Fruit fly (Drosophila melanogaster): ENCODE measurements around the gene CG5439.

CG5439 gene

DNA sequence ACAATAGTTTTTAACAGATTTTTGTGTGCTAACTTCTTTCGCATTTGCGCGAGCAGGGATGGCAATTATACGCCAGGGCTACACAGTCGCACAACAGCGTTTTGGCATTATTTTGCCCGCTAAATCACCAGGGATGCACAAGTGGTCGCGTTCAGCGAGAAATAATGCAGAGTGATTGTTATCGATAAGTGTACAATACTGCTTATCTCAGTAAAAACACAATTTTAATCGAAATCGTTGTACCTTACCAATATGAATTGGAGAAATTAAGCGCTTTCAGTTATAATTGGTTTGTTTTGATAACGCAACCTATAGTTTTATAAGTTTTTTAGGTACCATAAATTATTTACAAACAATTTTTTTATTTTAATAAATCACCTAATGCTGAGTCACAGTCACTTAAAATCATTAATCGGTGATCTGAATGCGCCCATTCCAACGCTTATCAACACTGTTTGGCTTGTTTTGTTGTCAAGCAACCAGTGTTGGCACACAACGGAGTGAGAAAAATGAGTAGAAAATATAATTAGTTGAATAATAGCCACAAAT lies at the start of gene CG5439, which contains the start of gene Sfmbt (continued):
- TF ChIP-seq CG1621 (tag; optimal IDR thresholded peaks at IDR 0.05) (no peak), Sox14 (GFP tag; optimal IDR thresholded peaks at IDR 0.05) (peak; percentile 83), CG6808 (GFP tag; optimal IDR thresholded peaks at IDR 0.05) (no peak), CG8319 (GFP tag; optimal IDR thresholded peaks at IDR 0.05) (no peak), Gug (GFP tag; IDR thresholded peaks at IDR 0.05) (peak; percentile 70; the same call in 1 of the 2 replicates), Blimp-1 (GFP tag; optimal IDR thresholded peaks at IDR 0.05) (no peak), CG3919 (GFP tag; optimal IDR thresholded peaks at IDR 0.05) (no peak), Hr38 (GFP tag; optimal IDR thresholded peaks at IDR 0.05) (no peak)

DNA sequence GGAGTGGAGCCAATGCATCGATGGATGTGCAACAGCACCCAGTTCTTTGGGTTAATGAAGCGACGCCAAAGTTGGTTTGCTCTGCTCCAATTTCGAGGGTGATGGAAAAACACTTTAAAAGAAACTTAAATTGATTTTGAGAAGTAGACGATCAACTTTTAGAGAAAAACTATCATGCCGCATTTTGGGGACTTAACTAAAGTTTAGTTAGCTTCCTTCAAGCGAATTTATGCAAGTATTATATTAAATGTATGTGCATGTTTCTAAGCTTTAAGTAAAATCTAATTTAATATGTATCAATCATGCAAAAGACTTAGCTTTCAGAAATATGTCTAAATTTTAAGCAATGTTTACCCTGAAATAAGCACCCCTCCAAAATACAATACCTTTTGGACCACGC lies 46.7 kb upstream of the CG5439 start, which contains the start of gene CG5122:
Gene CG5122 (plus strand): TSS at position 301 of the 400 bp plus-strand sequence.
- no peak for TF ChIP-seq CG9139 (GFP tag; optimal IDR thresholded peaks at IDR 0.05)
- TF ChIP-seq dsx (GFP tag; optimal IDR thresholded peaks at IDR 0.05; ENCODE audit: poor library complexity, severe bottlenecking), result no peak
- no peak for TF ChIP-seq Met (GFP tag; optimal IDR thresholded peaks at IDR 0.05)
- no peak for TF ChIP-seq net (GFP tag; optimal IDR thresholded peaks at IDR 0.05)
- no peak for TF ChIP-seq OdsH (GFP tag; optimal IDR thresholded peaks at IDR 0.05)
- TF ChIP-seq spab (GFP tag; optimal IDR thresholded peaks at IDR 0.05), result no peak
- TF ChIP-seq CG6854 (GFP tag; optimal IDR thresholded peaks at IDR 0.05), result no peak
- TF ChIP-seq Blimp-1 (GFP tag; optimal IDR thresholded peaks at IDR 0.05), result no peak
- no peak for TF ChIP-seq Hr39 (GFP tag; optimal IDR thresholded peaks at IDR 0.05)
- TF ChIP-seq CG6792 (GFP tag; optimal IDR thresholded peaks at IDR 0.05), result no peak

DNA sequence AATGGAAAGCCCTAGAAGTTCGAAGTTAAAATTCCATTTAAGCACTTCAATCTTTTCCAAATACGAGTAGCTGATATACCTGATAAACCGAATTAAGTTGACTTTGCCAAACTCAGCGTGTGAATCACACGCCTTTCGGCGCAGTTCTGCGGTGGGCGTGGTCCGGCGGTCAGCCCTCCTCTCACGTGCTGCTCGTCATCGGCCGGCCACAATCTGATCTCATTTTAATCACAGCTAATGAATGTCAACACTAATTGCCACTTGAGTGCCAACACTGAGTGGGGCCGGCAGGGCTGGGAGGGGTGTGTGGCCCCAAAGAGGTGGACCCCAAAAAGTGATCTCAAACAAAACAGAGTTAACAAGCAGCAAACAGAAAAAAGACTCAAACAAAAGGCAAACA lies 41.0 kb upstream of the CG5439 start:
- TF ChIP-seq Gug (GFP tag; IDR thresholded peaks at IDR 0.05), result no peak
- no peak for TF ChIP-seq salr (GFP tag; optimal IDR thresholded peaks at IDR 0.05)
- TF ChIP-seq CG15336 (GFP tag; IDR thresholded peaks at IDR 0.05), result no peak
- no peak for TF ChIP-seq Met (GFP tag; optimal IDR thresholded peaks at IDR 0.05)
- TF ChIP-seq cyc (GFP tag; optimal IDR thresholded peaks at IDR 0.05), result no peak
- no peak for TF ChIP-seq Sox15 (GFP tag; optimal IDR thresholded peaks at IDR 0.05)
- no peak for TF ChIP-seq CG11902 (GFP tag; optimal IDR thresholded peaks at IDR 0.05)
- no peak for TF ChIP-seq Sox14 (GFP tag; optimal IDR thresholded peaks at IDR 0.05)
- TF ChIP-seq CG10669 (GFP tag; optimal IDR thresholded peaks at IDR 0.05), result no peak
- TF ChIP-seq CG1621 (tag; optimal IDR thresholded peaks at IDR 0.05), result no peak
- TF ChIP-seq OdsH (GFP tag; optimal IDR thresholded peaks at IDR 0.05), result no peak
- no peak for TF ChIP-seq CG3919 (GFP tag; optimal IDR thresholded peaks at IDR 0.05)
- TF ChIP-seq dac (GFP tag; optimal IDR thresholded peaks at IDR 0.05), result no peak

DNA sequence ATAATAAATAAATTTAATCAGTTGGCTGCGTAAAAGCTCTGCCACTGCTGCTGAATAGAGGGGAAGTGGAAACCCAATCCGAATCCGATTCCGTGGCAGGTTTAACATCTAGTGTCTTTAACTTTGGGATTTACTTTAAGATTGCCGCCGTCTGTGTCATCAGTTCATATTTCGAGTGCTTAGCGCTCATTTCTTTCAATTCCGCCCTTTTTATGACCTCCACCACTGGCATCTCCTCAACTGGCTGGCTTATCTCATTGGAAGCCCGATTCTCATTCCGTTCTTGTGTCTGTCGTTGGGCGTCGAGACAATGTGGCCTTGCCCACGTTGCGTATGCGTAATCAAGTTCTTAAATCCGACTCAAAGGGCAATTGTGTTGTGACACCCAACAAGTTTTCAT lies 36.1 kb upstream of the CG5439 start:
- no peak for TF ChIP-seq CG6792 (GFP tag; optimal IDR thresholded peaks at IDR 0.05)
- no peak for TF ChIP-seq Sox102F (GFP tag; optimal IDR thresholded peaks at IDR 0.05)

DNA sequence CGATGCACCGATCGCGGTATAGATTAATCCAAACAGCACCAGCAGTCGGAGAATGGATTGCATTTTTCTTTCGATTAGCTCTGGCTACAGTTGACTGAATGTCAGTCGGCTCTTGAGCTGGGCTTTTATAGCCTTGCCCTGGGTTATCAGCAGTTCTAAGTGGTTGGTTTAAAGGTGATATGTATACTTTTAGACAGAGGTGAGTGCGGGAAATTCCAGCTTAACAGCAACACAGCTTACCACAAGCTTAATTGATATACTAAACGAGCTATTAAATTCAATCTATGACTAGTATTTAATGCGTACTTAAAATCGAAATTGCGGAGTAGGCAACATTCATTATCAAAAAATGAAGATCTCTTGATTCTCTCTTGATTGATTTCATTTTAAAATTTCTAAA lies 34.1 kb upstream of the CG5439 start, which contains the start of gene CG9928:
Gene CG9928 (minus strand): TSS at position 101 of the 400 bp plus-strand sequence.
- TF ChIP-seq CG32006 (GFP tag; optimal IDR thresholded peaks at IDR 0.05) (no peak), svp (GFP tag) (peak; percentile 81)

DNA sequence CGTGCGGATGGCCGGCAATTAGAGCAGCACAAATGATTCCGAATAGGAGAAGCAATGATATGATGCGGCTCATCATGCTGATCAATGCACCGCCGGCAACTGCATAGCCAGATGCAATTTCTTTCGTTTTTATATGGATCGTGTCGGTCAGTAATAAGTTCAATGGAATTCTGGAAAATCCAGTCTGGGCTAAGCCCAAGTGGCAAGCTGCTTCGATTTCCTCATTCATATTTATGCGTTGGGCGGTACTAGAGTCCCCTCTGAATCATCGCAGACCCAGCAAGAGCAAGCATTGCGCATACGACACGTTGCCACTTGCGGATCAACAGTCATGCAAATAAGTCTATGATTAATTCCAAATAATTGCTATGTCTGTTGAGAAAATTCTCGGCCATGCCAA lies 33.4 kb upstream of the CG5439 start, which contains the start of gene CG16978:
Gene CG16978 (minus strand): TSS at position 101 of the 400 bp plus-strand sequence.
- no peak for TF ChIP-seq CG11762 (GFP tag; optimal IDR thresholded peaks at IDR 0.05; ENCODE audit: insufficient read depth)
- no peak for TF ChIP-seq Sox15 (GFP tag; optimal IDR thresholded peaks at IDR 0.05)
- no peak for TF ChIP-seq fd85E (GFP tag; optimal IDR thresholded peaks at IDR 0.05)
- no peak for TF ChIP-seq CG16779 (tag; optimal IDR thresholded peaks at IDR 0.05)
- TF ChIP-seq lz (GFP tag; optimal IDR thresholded peaks at IDR 0.05), result no peak
- no peak for TF ChIP-seq Ets21C (GFP tag; optimal IDR thresholded peaks at IDR 0.05)
